Worm (Caenorhabditis elegans): ENCODE measurements around the gene C55B6.1.

C55B6.1 gene

DNA sequence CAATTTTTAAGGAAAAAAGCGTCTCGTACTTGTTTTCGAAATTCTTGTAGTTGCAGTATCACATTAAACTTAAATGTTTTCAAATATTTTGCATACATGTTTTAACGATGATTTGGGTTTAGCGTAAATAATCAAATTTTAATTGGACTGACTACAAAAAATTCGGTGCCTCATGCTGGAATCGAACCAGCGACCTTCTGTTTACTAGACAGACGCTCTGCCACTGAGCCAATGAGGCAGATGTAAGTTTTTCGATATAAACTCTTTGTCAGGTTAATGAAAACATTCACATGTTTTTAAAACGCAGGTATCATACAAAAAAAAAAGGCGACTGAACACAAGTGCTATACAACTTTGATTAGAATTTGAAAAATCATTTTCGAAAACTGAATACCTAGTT, 23.3 kb upstream of the C55B6.1 start (continued):
- TF ChIP-seq R02D3.7 (tag; optimal IDR thresholded peaks at IDR 0.05) (no peak), ceh-32 (tag; optimal IDR thresholded peaks at IDR 0.05; ENCODE audit: poor library complexity) (no peak), hmg-1.1 (GFP tag; IDR thresholded peaks at IDR 0.05) (no peak), lin-29 (GFP tag; IDR thresholded peaks at IDR 0.05) (no peak), Y5F2A.4 (GFP tag; optimal IDR thresholded peaks at IDR 0.05) (no peak)

DNA sequence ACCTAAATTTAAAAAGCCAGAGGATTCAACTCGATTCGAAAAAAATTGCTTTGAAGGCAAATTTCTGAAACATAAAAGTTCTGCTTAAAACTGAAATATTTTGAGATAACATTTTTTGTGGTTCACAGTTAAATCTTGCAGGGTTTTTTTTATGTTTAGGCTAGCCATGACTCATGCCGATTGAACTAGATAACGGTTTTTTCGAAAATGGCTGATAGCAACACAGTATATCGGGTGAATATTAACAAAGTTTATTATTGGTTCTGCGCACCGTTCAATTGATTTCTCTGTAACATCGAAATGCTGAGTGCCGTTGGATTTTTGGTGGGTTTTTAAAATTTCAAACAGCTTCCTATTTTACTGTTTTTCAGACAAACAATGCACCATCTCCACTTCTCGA, 22.8 kb upstream of the C55B6.1 start, which contains the start of gene F43E12.1:
Gene F43E12.1, plus strand, starts transcription at position 301 of the 400 bp plus-strand sequence.
- TF ChIP-seq mxl-3 (GFP tag; optimal IDR thresholded peaks at IDR 0.05) (no peak), nhr-11 (tag; optimal IDR thresholded peaks at IDR 0.05) (no peak), cey-2 (tag; optimal IDR thresholded peaks at IDR 0.05; ENCODE audit: borderline replicate concordance, insufficient read depth) (no peak), lsy-2 (tag; optimal IDR thresholded peaks at IDR 0.05) (no peak), lir-3 (tag; optimal IDR thresholded peaks at IDR 0.05) (no peak), unc-130 (GFP tag; optimal IDR thresholded peaks at IDR 0.05) (no peak), tra-1 (GFP tag; IDR thresholded peaks at IDR 0.05) (no peak)

DNA sequence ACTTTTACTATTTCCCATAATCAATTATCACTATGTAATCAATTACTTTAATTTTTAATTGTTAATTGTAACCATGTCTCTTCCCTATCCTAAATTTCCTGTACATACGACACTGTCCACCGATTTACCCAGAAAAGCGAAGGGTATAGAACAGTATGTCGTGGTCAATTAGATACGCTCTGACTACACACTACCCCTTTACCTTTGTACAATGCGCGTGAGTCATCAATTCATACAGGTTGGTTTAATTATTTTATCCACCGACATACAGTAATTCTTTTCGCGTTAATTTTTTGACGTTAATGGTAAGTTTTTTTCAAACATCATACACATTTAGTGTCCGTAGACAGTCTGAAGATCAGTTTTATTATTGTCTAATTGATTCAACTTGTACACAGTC, 18.5 kb upstream of the C55B6.1 start:
- TF ChIP-seq tag-97 (GFP tag; IDR thresholded peaks at IDR 0.05) = no peak
- peak; percentile 65 for TF ChIP-seq nhr-10 (tag; optimal IDR thresholded peaks at IDR 0.05)
- no peak for TF ChIP-seq attf-4 (tag; optimal IDR thresholded peaks at IDR 0.05)
- no peak for TF ChIP-seq unc-130 (GFP tag; optimal IDR thresholded peaks at IDR 0.05)
- no peak for TF ChIP-seq zip-11 (GFP tag; IDR thresholded peaks at IDR 0.05)
- no peak for TF ChIP-seq gei-8 (GFP tag; optimal IDR thresholded peaks at IDR 0.05)
- peak; percentile 73 for TF ChIP-seq lin-38 (GFP tag; IDR thresholded peaks at IDR 0.05)
- TF ChIP-seq daf-8 (GFP tag; IDR thresholded peaks at IDR 0.05) = 0 out of 2 replicates have a peak, but pooled peaks have one; percentile 16
- TF ChIP-seq ZK546.5 (tag; optimal IDR thresholded peaks at IDR 0.05) = no peak
- no peak for TF ChIP-seq R02D3.7 (tag; optimal IDR thresholded peaks at IDR 0.05)
- TF ChIP-seq lin-13 (GFP tag; optimal IDR thresholded peaks at IDR 0.05) = peak; percentile 84
- no peak for TF ChIP-seq F26F4.8 (GFP tag; conservative IDR thresholded peaks at IDR 0.05)
- no peak for TF ChIP-seq dmd-8 (GFP tag; IDR thresholded peaks at IDR 0.05)
- no peak for TF ChIP-seq set-16 (GFP tag; IDR thresholded peaks at IDR 0.05)
- TF ChIP-seq ces-1 (GFP tag; optimal IDR thresholded peaks at IDR 0.05) = peak; percentile 12
- peak; percentile 88 for TF ChIP-seq spr-1 (tag; optimal IDR thresholded peaks at IDR 0.05)
- TF ChIP-seq jun-1 (tag; optimal IDR thresholded peaks at IDR 0.05) = peak; percentile 97
- peak; percentile 89 for TF ChIP-seq php-3 (GFP tag; IDR thresholded peaks at IDR 0.05)
- peak; percentile 97 for TF ChIP-seq T26A8.4 (GFP tag; IDR thresholded peaks at IDR 0.05)
- no peak for TF ChIP-seq mdt-29 (GFP tag; IDR thresholded peaks at IDR 0.05)
- TF ChIP-seq dve-1 (tag; optimal IDR thresholded peaks at IDR 0.05; ENCODE audit: insufficient read depth) = peak; percentile 98
- TF ChIP-seq nhr-76 (tag; optimal IDR thresholded peaks at IDR 0.05) = peak; percentile 68
- TF ChIP-seq sdz-12 (GFP tag; optimal IDR thresholded peaks at IDR 0.05) = no peak
- peak; percentile 83 for TF ChIP-seq ceh-20 (GFP tag; IDR thresholded peaks at IDR 0.05)
- peak; percentile 66 for TF ChIP-seq F10B5.3 (tag; optimal IDR thresholded peaks at IDR 0.05)
- TF ChIP-seq lin-1 (GFP tag; IDR thresholded peaks at IDR 0.05) = no peak; the same call in none of the 2 replicates
- TF ChIP-seq mes-2 (tag; optimal IDR thresholded peaks at IDR 0.05; ENCODE audit: poor library complexity, severe bottlenecking) = no peak
- no peak for TF ChIP-seq lim-7 (GFP tag; IDR thresholded peaks at IDR 0.05)
- TF ChIP-seq Y75B8A.6 (GFP tag; IDR thresholded peaks at IDR 0.05) = no peak
- no peak; the same call in 1 of the 2 replicates for TF ChIP-seq tra-1 (GFP tag; IDR thresholded peaks at IDR 0.05)
- TF ChIP-seq nhr-77 (tag; optimal IDR thresholded peaks at IDR 0.05) = peak; percentile 99
- peak; percentile 92 for TF ChIP-seq ztf-7 (tag; optimal IDR thresholded peaks at IDR 0.05)
- no peak for TF ChIP-seq madf-5 (GFP tag; IDR thresholded peaks at IDR 0.05)
- TF ChIP-seq ceh-32 (tag; optimal IDR thresholded peaks at IDR 0.05; ENCODE audit: poor library complexity) = peak; percentile 49
- no peak for TF ChIP-seq ctbp-1 (GFP tag; IDR thresholded peaks at IDR 0.05)
- TF ChIP-seq lsy-2 (tag; optimal IDR thresholded peaks at IDR 0.05) = peak; percentile 83 to 92
- peak; percentile 72 for TF ChIP-seq nhr-237 (tag; optimal IDR thresholded peaks at IDR 0.05)
- no peak for TF ChIP-seq snpc-4 (tag; optimal IDR thresholded peaks at IDR 0.05)
- TF ChIP-seq snpc-1.2 (GFP tag; IDR thresholded peaks at IDR 0.05) = no peak
- TF ChIP-seq ceh-28 (tag; optimal IDR thresholded peaks at IDR 0.05) = peak; percentile 38

Measured in whole organism, L4 larva.